Worm (Caenorhabditis elegans) whole organism, L3 larva: ENCODE measurements around the gene str-196.

Experiments
- ZK546.5 ChIP-seq: sonication (generic microtip); optimal IDR thresholded peaks from 2 replicates; lab custom pipeline; 2017; ENCODE audit warnings: missing biosample characterization, missing genetic modification characterization
- elt-2 ChIP-seq: sonication (generic microtip); optimal IDR thresholded peaks from 2 replicates; lab custom pipeline; 2016; ENCODE audit warnings: missing genetic modification reagents, mild to moderate bottlenecking, missing genetic modification characterization, missing compliant biosample characterization
- elt-3 ChIP-seq, 3 experiments: fragments of 150-350 bp in 1 of 3; sonication (generic microtip) in 2 of 3; optimal IDR thresholded peaks; 2 replicates in 2 of 3; 4 replicates in 1 of 3; lab custom pipeline; 2014 to 2017; ENCODE audit warnings: missing biosample characterization in 3 of 3, missing genetic modification characterization in 3 of 3
- fkh-10 ChIP-seq: sonication (generic microtip); optimal IDR thresholded peaks from 2 replicates; lab custom pipeline; 2017; ENCODE audit warnings: missing biosample characterization, missing genetic modification reagents, missing genetic modification characterization
- fos-1 ChIP-seq: fragments of 150-350 bp; optimal IDR thresholded peaks from 2 replicates; lab custom pipeline; 2014; ENCODE audit warnings: missing biosample characterization, missing genetic modification characterization
- mdl-1 ChIP-seq: fragments of 150-350 bp; optimal IDR thresholded peaks from 2 replicates; lab custom pipeline; 2014; ENCODE audit warnings: missing biosample characterization, missing genetic modification characterization
- nhr-11 ChIP-seq: fragments of 150-350 bp; optimal IDR thresholded peaks from 2 replicates; lab custom pipeline; 2014; ENCODE audit warnings: missing biosample characterization, missing genetic modification characterization
- nhr-25 ChIP-seq: sonication (generic microtip); optimal IDR thresholded peaks from 2 replicates; lab custom pipeline; 2017; ENCODE audit warnings: missing biosample characterization, missing genetic modification characterization
- nhr-28 ChIP-seq: fragments of 150-350 bp; optimal IDR thresholded peaks from 2 replicates; lab custom pipeline; 2014; ENCODE audit warnings: missing biosample characterization, missing genetic modification characterization
- nhr-76 ChIP-seq: fragments of 150-350 bp; sonication (generic microtip); optimal IDR thresholded peaks from 5 replicates; lab custom pipeline; 2014; ENCODE audit warnings: missing biosample characterization, missing genetic modification characterization
- pha-4 ChIP-seq: fragments of 150-350 bp; optimal IDR thresholded peaks from 2 replicates; lab custom pipeline; 2014; ENCODE audit warnings: missing biosample characterization, missing genetic modification reagents, missing genetic modification characterization
- snpc-4 ChIP-seq: fragments of 150-350 bp; optimal IDR thresholded peaks from 2 replicates; lab custom pipeline; 2014; ENCODE audit warnings: missing biosample characterization, missing genetic modification characterization
- unc-39 ChIP-seq: sonication (generic microtip); optimal IDR thresholded peaks from 4 replicates; lab custom pipeline; 2017; ENCODE audit warnings: missing biosample characterization, missing genetic modification characterization
- zag-1 ChIP-seq: fragments of 150-350 bp; optimal IDR thresholded peaks from 2 replicates; lab custom pipeline; 2014; ENCODE audit warnings: missing biosample characterization, missing genetic modification characterization

ce11 chrV:494284-494683 is 2.8 kb downstream of the str-196 start, which contains the start of gene nhr-131:
- TF ChIP-seq pha-4 (tag; lab: Kevin White, UChicago) = peak; percentile 47
- TF ChIP-seq nhr-11 (tag; lab: Kevin White, UChicago) = no peak
- TF ChIP-seq mdl-1 = no peak
- no peak for TF ChIP-seq unc-39 (tag; lab: Kevin White, UChicago)
- no peak for TF ChIP-seq nhr-25 (tag; lab: Kevin White, UChicago)
- TF ChIP-seq nhr-76 (tag; lab: Kevin White, UChicago) = no peak
- peak; percentile 70 for TF ChIP-seq elt-2 (tag; lab: Kevin White, UChicago)
- TF ChIP-seq ZK546.5 (tag; lab: Kevin White, UChicago) = no peak
- TF ChIP-seq elt-3 (tag; optimal IDR thresholded peaks at IDR 0.05; lab: Kevin White, UChicago) = peak in 2 of 3 experiments; percentile 33 to 43
- no peak for TF ChIP-seq fos-1
- TF ChIP-seq nhr-28 (tag; lab: Kevin White, UChicago) = no peak
- TF ChIP-seq fkh-10 (GFP tag; lab: Kevin White, UChicago) = no peak
- no peak for TF ChIP-seq zag-1 (tag; lab: Kevin White, UChicago)
- no peak for TF ChIP-seq snpc-4 (tag; lab: Kevin White, UChicago)
